Fruit fly (Drosophila melanogaster) S2 (cell line): Measurements from ENCODE around the gene CG11601.

ENCODE experiments used
- CG8478 ChIP-seq: fragments of >200 bp; optimal IDR thresholded peaks from 2 replicates; lab custom pipeline; 2018
- CTCF ChIP-seq, 2 experiments: fragments of >200 bp; optimal IDR thresholded peaks; 2 replicates each; lab custom pipeline; 2018

The CG11601 gene

DNA sequence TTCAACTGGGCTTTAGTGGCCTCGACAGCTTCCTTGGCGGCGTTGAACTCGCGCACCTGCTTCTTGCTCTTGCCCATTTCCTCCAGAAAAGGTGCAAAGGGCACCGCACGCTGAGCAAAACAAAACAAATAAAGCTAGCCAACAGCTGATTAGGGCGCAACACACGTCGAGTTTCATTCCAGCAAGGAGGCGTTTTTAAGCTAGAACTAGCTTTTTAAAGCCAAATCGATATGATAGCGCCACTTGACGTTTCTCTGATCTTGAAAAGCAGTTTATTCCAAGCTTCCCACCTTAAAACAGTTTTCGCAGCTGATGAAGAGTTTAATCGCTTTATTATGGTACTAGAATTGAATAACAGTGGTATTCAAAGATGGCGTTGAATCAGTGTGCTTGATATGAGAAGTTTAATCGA, at the start of gene CG11601:
Gene CG11601 (minus strand): TSS at position 199 of the 412 bp plus-strand sequence.
- TF ChIP-seq CG8478, result no peak
- peak in 1 of 2 experiments; percentile 35 for TF ChIP-seq CTCF (optimal IDR thresholded peaks at IDR 0.05; lab: Kevin White, UChicago)

DNA sequence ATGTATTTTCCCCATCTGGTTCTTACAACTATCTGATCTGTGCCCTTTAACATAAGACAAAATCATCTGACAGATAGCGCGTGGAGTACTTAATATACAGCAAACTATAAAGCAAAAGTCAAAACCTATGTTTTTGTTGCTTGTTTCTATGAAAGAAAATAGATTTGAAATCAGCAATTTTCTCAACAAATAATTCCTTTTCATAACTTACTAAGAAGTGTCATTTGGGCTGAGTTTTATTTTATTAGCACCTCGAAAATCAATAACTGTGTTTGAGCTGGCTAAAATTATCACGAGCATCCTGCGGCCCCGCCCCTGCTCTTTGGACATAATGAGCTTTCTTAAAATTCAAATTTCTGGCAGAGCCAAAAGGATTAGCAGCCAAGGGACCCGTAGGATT, 49.2 kb upstream of the CG11601 start, which contains the start of gene CG31921:
Gene CG31921 (minus strand): TSS at position 101 of the 400 bp plus-strand sequence.
- no peak for TF ChIP-seq CG8478
- TF ChIP-seq CTCF (optimal IDR thresholded peaks at IDR 0.05; lab: Kevin White, UChicago), result no peak

DNA sequence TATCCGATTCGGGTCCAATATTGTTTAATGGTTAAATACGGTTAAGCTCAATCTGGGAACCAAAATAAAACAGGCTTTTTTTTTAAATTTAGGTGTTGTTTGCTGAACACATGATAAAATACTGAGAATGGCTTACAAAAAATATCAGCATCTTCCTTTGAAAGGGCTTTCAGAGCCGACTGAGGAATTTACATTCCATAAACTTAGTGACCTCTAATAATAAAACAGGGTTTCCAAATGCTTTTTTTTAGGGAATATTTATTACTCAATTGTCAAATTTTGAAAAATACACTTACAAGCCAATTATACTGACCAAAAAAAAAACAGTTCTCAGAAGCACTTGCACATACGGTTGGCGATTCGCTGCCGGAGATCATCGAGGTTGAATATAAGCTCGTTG, 46.6 kb upstream of the CG11601 start, which contains the start of gene CG43755:
Gene CG43755 (minus strand): TSS at position 101 of the 400 bp plus-strand sequence.
- TF ChIP-seq CTCF (optimal IDR thresholded peaks at IDR 0.05; lab: Kevin White, UChicago) (no peak), CG8478 (no peak)

- TF ChIP-seq CG8478 (no peak), CTCF (optimal IDR thresholded peaks at IDR 0.05; lab: Kevin White, UChicago) (no peak)
Measured at dm6 chr2L:322915-323314, 39.8 kb upstream of the CG11601 start.

DNA sequence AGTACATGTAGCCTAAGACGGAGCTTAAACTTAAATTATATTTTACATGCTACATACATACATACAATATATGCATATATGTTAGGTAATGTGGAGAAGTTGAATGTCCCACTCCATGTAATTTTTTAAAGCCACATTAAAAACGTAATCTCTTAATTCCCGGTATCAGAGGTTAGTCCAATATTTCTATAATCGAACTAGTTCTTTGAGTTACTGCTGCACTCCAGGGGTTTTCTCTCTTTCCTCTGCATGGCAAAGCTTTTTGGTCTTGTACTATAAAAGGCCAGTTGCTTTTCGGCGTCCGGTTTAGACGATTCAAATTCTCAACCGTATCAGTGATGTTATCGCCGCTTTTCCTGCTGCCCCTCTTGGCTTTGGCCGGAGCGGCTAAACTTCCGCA, 38.7 kb upstream of the CG11601 start, which contains the start of gene CG33127:
Gene CG33127 (plus strand): TSS at position 309 of the 400 bp plus-strand sequence.
- no peak for TF ChIP-seq CTCF (optimal IDR thresholded peaks at IDR 0.05; lab: Kevin White, UChicago)
- TF ChIP-seq CG8478, result no peak

- no peak for TF ChIP-seq CG8478
- no peak for TF ChIP-seq CTCF (optimal IDR thresholded peaks at IDR 0.05; lab: Kevin White, UChicago)
Measured at dm6 chr2L:321148-321547, 38.1 kb upstream of the CG11601 start, which contains the start of gene CG11911. TSS of gene CG11911 (minus strand) at chr2L:321248.

dm6 chr2L:319745-320144, 36.7 kb upstream of the CG11601 start:
- no peak for TF ChIP-seq CTCF (optimal IDR thresholded peaks at IDR 0.05; lab: Kevin White, UChicago)
- TF ChIP-seq CG8478, result no peak

DNA sequence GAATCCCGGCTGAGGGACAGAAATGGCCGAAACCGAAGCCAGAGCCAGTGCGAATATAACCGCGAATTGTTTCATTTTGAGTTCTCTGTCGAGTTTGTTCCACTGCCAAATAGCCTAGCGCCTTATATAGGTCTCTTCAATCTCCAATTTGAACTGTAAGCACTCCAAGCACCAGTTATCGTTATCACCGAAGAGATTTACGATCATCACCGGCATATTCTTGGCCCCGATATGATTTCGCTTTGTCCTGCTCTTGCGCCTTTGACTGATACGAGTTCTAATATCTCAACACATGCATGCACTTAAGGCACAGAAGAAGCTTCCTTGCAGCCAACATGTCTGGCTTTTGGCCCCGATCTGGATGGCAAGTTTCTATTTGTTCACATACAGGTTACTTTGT, 36.1 kb upstream of the CG11601 start, which contains the start of gene CG11912:
Gene CG11912 (minus strand): TSS at position 101 of the 400 bp plus-strand sequence.
- TF ChIP-seq CG8478, result no peak
- TF ChIP-seq CTCF (optimal IDR thresholded peaks at IDR 0.05; lab: Kevin White, UChicago), result no peak

dm6 chr2L:309812-310431, 26.9 kb upstream of the CG11601 start:
- TF ChIP-seq CG8478 (no peak), CTCF (optimal IDR thresholded peaks at IDR 0.05; lab: Kevin White, UChicago) (no peak)

DNA sequence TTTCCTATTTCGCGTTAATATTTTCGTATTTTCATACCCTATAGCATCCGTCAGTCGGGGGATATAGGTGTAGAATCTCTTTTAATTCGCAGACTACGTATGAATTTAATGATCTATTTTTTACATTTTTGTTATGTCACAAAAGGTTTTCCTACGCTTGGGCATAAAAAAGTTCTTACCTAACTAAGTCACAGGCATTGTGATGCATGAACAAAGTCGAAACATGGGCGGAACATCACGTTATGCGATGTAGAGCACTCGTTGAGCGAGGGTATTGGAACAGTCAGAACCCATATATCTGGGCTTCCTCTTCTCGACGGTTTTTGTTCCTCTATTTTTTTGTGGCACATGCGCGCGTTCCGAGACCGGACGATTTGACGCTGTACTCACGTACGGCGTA, 26.1 kb upstream of the CG11601 start:
- TF ChIP-seq CTCF (optimal IDR thresholded peaks at IDR 0.05; lab: Kevin White, UChicago) (no peak), CG8478 (no peak)

- TF ChIP-seq CTCF (optimal IDR thresholded peaks at IDR 0.05; lab: Kevin White, UChicago) (no peak), CG8478 (no peak)
Measured at dm6 chr2L:308194-308706, 25.2 kb upstream of the CG11601 start.

DNA sequence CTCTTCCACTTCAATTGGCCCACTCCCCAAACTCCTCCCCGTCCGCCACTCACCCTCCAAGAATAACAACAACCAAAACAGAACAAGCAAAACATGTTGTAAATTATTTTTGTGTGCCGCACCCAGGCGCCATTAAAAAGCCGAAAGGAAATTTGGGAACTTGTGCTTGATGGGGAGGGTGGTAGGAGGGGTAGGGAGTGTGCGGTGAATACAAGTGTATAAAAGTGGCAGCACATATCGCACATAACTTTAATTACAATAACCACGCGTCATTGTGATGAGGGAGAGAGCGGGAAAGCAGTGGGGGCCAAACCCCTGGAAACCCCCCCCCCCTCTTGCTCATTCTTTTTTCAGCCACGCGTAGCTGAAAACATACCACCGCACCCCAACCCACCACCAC, 24.1 kb upstream of the CG11601 start:
- no peak for TF ChIP-seq CTCF (optimal IDR thresholded peaks at IDR 0.05; lab: Kevin White, UChicago)
- TF ChIP-seq CG8478, result no peak

DNA sequence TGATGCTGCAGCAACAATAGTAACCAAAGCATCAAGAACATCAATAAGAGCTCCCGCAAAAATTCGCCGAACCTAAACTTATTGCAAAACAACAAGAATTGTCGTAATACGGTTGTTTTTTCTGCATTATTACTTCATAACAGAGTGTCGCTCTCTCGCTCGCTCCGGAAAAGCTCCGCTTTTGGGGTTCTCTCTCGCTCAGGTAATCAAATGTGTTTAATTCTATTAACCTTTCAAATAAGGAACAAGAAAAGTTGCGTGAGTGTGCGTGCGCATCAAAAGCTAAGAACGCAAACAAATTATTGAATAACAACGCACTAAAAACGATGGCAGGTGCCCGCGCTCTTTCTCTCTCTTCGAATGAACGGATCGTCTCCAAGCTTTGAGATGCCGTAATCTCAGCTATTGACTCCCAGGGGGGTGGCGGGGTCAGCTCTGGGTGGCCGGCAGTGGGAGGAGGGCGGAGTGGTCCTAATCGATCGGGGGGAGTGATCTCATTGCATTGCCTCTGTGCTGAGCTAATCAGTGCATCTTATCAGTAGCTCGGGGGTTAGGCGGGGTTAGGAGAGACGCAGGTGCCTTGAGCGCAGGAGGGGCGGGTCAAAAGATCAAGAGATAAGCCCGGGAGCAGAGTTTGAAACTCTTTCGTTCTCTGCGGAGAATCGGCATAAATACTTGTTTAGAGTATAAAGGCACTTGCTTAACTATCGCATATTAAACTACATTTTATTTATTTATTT, 23.3 kb upstream of the CG11601 start:
- no peak for TF ChIP-seq CTCF (optimal IDR thresholded peaks at IDR 0.05; lab: Kevin White, UChicago)
- TF ChIP-seq CG8478, result no peak

DNA sequence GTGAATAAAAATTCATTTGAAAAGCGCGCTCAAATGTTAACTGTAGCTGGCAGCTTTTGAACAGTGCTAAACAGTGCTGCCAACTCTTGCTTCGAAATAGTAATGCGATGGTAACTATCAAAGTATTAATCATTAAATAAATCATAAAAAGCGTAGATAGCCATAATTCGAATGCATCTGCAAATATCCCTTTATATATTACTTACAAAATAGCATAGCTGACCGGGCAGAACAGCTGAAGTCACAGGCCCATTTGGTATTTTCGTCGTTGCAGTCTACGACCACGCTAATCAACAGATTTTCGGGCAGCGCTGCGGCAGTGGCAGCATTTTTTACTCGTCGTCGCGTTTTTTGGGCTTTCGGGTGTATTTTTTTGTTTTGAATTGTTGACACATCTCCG, 22.6 kb upstream of the CG11601 start, which contains the start of gene Plc21C:
Gene Plc21C (plus strand): TSS at position 290 of the 400 bp plus-strand sequence.
- TF ChIP-seq CG8478 (no peak), CTCF (optimal IDR thresholded peaks at IDR 0.05; lab: Kevin White, UChicago) (no peak)

DNA sequence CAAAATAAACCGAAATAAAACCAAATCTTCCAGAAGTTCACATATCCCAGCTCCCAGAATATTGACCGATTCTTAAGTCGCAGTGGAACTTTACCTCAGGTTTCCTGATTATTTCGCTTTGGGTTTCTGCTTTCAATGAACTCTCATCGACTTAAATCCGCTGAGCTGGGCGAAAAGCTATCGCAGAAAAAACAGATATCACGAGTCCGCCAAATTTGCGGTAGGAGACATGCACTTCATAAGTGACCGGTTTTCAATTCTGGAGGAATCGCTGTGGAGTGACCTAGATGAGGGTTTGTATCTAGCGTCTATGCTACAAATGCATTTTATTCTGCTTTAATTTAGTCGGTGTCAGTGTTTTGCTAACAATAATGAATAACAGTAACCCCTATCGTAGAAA, 22.1 kb upstream of the CG11601 start:
- TF ChIP-seq CTCF (optimal IDR thresholded peaks at IDR 0.05; lab: Kevin White, UChicago) (no peak), CG8478 (no peak)
